Fruit fly (Drosophila melanogaster) whole organism, embryonic: ENCODE data around the gene dmGlut.

ENCODE experiments used
- ATbp ChIP-seq: fragments of 200-800 bp; sonication (Bioruptor generic); optimal IDR thresholded peaks from 2 replicates; lab custom pipeline; 2017; ENCODE audit warnings: missing biosample characterization, mild to moderate bottlenecking, missing genetic modification characterization, missing genetic modification reagents
- Abd-B ChIP-seq: fragments of 200-800 bp; sonication (Bioruptor generic); optimal IDR thresholded peaks from 2 replicates; lab custom pipeline; 2018; ENCODE audit warnings: missing biosample characterization, mild to moderate bottlenecking, missing genetic modification characterization, moderate library complexity
- Asciz ChIP-seq: fragments of 200-800 bp; sonication (Bioruptor generic); optimal IDR thresholded peaks from 2 replicates; lab custom pipeline; 2017; ENCODE audit warnings: missing biosample characterization, mild to moderate bottlenecking, missing genetic modification characterization, missing genetic modification reagents
- Blimp-1 ChIP-seq: fragments of 200-800 bp; sonication (Bioruptor generic); optimal IDR thresholded peaks from 3 replicates; lab custom pipeline; 2018; ENCODE audit warnings: missing biosample characterization, missing genetic modification characterization, mild to moderate bottlenecking, moderate library complexity, missing genetic modification reagents
- BtbVII ChIP-seq: fragments of 200-800 bp; sonication (Bioruptor generic); optimal IDR thresholded peaks from 3 replicates; lab custom pipeline; 2017; ENCODE audit warnings: missing biosample characterization, mild to moderate bottlenecking, missing genetic modification characterization
- CG10209 ChIP-seq: fragments of 200-800 bp; sonication (Bioruptor generic); optimal IDR thresholded peaks from 3 replicates; lab custom pipeline; 2017; ENCODE audit warnings: missing biosample characterization, mild to moderate bottlenecking, missing genetic modification characterization, missing genetic modification reagents
- CG10274 ChIP-seq: fragments of 200-800 bp; sonication (Bioruptor generic); optimal IDR thresholded peaks from 3 replicates; lab custom pipeline; 2017; ENCODE audit warnings: missing biosample characterization, mild to moderate bottlenecking, missing genetic modification characterization
- CG11085 ChIP-seq: fragments of 200-800 bp; sonication (Bioruptor generic); IDR thresholded peaks from 2 replicates; pipeline ENCODE4 v1.3.6; 2022; ENCODE audit warnings: missing biosample characterization, missing genetic modification characterization
- CG11560 ChIP-seq: fragments of 200-800 bp; sonication (Bioruptor generic); IDR thresholded peaks from 3 replicates; pipeline ENCODE4 v1.3.6; 2022; ENCODE audit warnings: missing biosample characterization, missing genetic modification characterization
- CG14014 ChIP-seq: fragments of 200-800 bp; sonication (Bioruptor generic); IDR thresholded peaks from 2 replicates; pipeline ENCODE4 v1.3.6; 2022; ENCODE audit warnings: missing biosample characterization, missing genetic modification characterization
- CG18599 ChIP-seq: fragments of 200-800 bp; sonication (Bioruptor generic); optimal IDR thresholded peaks from 3 replicates; lab custom pipeline; 2017; ENCODE audit warnings: missing biosample characterization, missing genetic modification characterization, mild to moderate bottlenecking, moderate library complexity, missing genetic modification reagents
- CG31365 ChIP-seq: fragments of 200-800 bp; sonication (Bioruptor generic); optimal IDR thresholded peaks from 2 replicates; lab custom pipeline; 2018; ENCODE audit warnings: missing biosample characterization, mild to moderate bottlenecking, missing genetic modification characterization
- CG3847 ChIP-seq: fragments of 200-800 bp; sonication (Bioruptor generic); IDR thresholded peaks from 2 replicates; pipeline ENCODE4 v1.3.6; 2022; ENCODE audit warnings: missing biosample characterization, missing genetic modification characterization
- CG4730 ChIP-seq: fragments of 200-800 bp; sonication (Bioruptor generic); IDR thresholded peaks from 2 replicates; pipeline ENCODE4 v1.3.6; 2022; ENCODE audit warnings: missing biosample characterization, missing genetic modification characterization
- CG6175 ChIP-seq: fragments of 200-800 bp; sonication (Bioruptor generic); IDR thresholded peaks from 3 replicates; pipeline ENCODE4 v1.3.6; 2022; ENCODE audit warnings: missing biosample characterization, missing genetic modification characterization
- CG6683 ChIP-seq: fragments of 200-800 bp; sonication (Bioruptor generic); optimal IDR thresholded peaks from 2 replicates; lab custom pipeline; 2017; ENCODE audit warnings: missing biosample characterization, mild to moderate bottlenecking, missing genetic modification characterization, missing genetic modification reagents
- CG6854 ChIP-seq: fragments of 200-800 bp; sonication (Bioruptor generic); optimal IDR thresholded peaks from 3 replicates; lab custom pipeline; 2017; ENCODE audit warnings: missing biosample characterization, mild to moderate bottlenecking, missing genetic modification characterization
- CG7987 ChIP-seq: fragments of 200-800 bp; sonication (Bioruptor generic); optimal IDR thresholded peaks from 2 replicates; lab custom pipeline; 2018; ENCODE audit warnings: missing biosample characterization, mild to moderate bottlenecking, missing genetic modification characterization, moderate library complexity
- Camta ChIP-seq: fragments of 200-800 bp; sonication (Bioruptor generic); optimal IDR thresholded peaks from 2 replicates; lab custom pipeline; 2016; ENCODE audit warnings: missing biosample characterization, missing genetic modification characterization
- CoRest ChIP-seq: fragments of 200-800 bp; sonication (Bioruptor generic); optimal IDR thresholded peaks from 3 replicates; lab custom pipeline; 2018; ENCODE audit warnings: missing biosample characterization, mild to moderate bottlenecking, missing genetic modification characterization, moderate library complexity
- Doc2 ChIP-seq: fragments of 200-800 bp; sonication (Bioruptor generic); IDR thresholded peaks from 2 replicates; pipeline ENCODE4 v1.3.6; 2022; ENCODE audit warnings: missing biosample characterization, missing genetic modification characterization
- Mad ChIP-seq: fragments of 200-800 bp; sonication (Bioruptor generic); optimal IDR thresholded peaks from 2 replicates; lab custom pipeline; 2016; ENCODE audit warnings: missing biosample characterization, missing genetic modification characterization
- Max ChIP-seq: fragments of 200-800 bp; sonication (Bioruptor generic); optimal IDR thresholded peaks from 2 replicates; lab custom pipeline; 2016; ENCODE audit warnings: missing biosample characterization, mild to moderate bottlenecking, missing genetic modification characterization
- Mes4 ChIP-seq: fragments of 200-800 bp; sonication (Bioruptor generic); optimal IDR thresholded peaks from 2 replicates; lab custom pipeline; 2016; ENCODE audit warnings: missing biosample characterization, missing genetic modification characterization
- Pdp1 ChIP-seq, 2 experiments: fragments of 200-800 bp; sonication (Bioruptor generic); optimal IDR thresholded peaks; 3 replicates each; lab custom pipeline; 2016; ENCODE audit warnings: missing biosample characterization in 2 of 2, missing genetic modification characterization in 2 of 2, mild to moderate bottlenecking in 1 of 2, moderate library complexity in 1 of 2
- Poxn ChIP-seq: fragments of 200-800 bp; sonication (Bioruptor generic); IDR thresholded peaks from 2 replicates; pipeline ENCODE4 v1.3.6; 2022; ENCODE audit warnings: missing biosample characterization, missing genetic modification characterization
- Ravus ChIP-seq: fragments of 200-800 bp; sonication (Bioruptor generic); IDR thresholded peaks from 2 replicates; pipeline ENCODE4 v1.3.6; 2022; ENCODE audit warnings: missing biosample characterization, missing genetic modification characterization
- Stat92E ChIP-seq, 3 experiments: fragments of >200 bp in 2 of 3; fragments of 200-800 bp in 1 of 3; sonication (Bioruptor generic) in 1 of 3; optimal IDR thresholded peaks; 2 replicates each; lab custom pipeline; 2017 to 2019; ENCODE audit warnings: missing biosample characterization in 3 of 3, missing genetic modification characterization in 3 of 3, mild to moderate bottlenecking in 1 of 3, moderate library complexity in 1 of 3
- Trl ChIP-seq, 3 experiments: fragments of >200 bp in 2 of 3; fragments of 200-800 bp in 1 of 3; sonication (Bioruptor generic) in 1 of 3; optimal IDR thresholded peaks; 2 replicates in 1 of 3; 3 replicates in 2 of 3; lab custom pipeline; 2016 to 2017; ENCODE audit warnings: missing biosample characterization in 1 of 3, missing genetic modification characterization in 1 of 3
- Usf ChIP-seq: fragments of 200-800 bp; sonication (Bioruptor generic); optimal IDR thresholded peaks from 2 replicates; lab custom pipeline; 2017; ENCODE audit warnings: missing genotype, missing biosample characterization, missing genetic modification characterization
- Xbp1 ChIP-seq: fragments of 200-800 bp; sonication (Bioruptor generic); optimal IDR thresholded peaks from 3 replicates; lab custom pipeline; 2016; ENCODE audit warnings: missing biosample characterization, mild to moderate bottlenecking, missing genetic modification characterization
- ac ChIP-seq: fragments of 200-800 bp; sonication (Bioruptor generic); optimal IDR thresholded peaks from 3 replicates; lab custom pipeline; 2017; ENCODE audit warnings: missing biosample characterization, mild to moderate bottlenecking, missing genetic modification characterization
- br ChIP-seq: fragments of >200 bp; optimal IDR thresholded peaks from 2 replicates; lab custom pipeline; 2017
- crol ChIP-seq: fragments of 200-800 bp; sonication (Bioruptor generic); IDR thresholded peaks from 2 replicates; pipeline ENCODE4 v1.3.6; 2022; ENCODE audit warnings: missing biosample characterization, missing genetic modification characterization
- ems ChIP-seq: fragments of 200-800 bp; sonication (Bioruptor generic); optimal IDR thresholded peaks from 3 replicates; lab custom pipeline; 2016; ENCODE audit warnings: missing biosample characterization, missing genetic modification characterization
- fd102C ChIP-seq: fragments of 200-800 bp; sonication (Bioruptor generic); optimal IDR thresholded peaks from 2 replicates; lab custom pipeline; 2018; ENCODE audit warnings: missing biosample characterization, mild to moderate bottlenecking, missing genetic modification characterization, moderate library complexity
- fd64A ChIP-seq: fragments of 200-800 bp; sonication (Bioruptor generic); optimal IDR thresholded peaks from 3 replicates; lab custom pipeline; 2018; ENCODE audit warnings: missing biosample characterization, mild to moderate bottlenecking, missing genetic modification characterization
- gfzf ChIP-seq: fragments of 200-800 bp; sonication (Bioruptor generic); optimal IDR thresholded peaks from 2 replicates; lab custom pipeline; 2016; ENCODE audit warnings: missing biosample characterization, mild to moderate bottlenecking, missing genetic modification characterization, moderate library complexity
- kah ChIP-seq: fragments of 200-800 bp; sonication (Bioruptor generic); optimal IDR thresholded peaks from 2 replicates; lab custom pipeline; 2018; ENCODE audit warnings: missing biosample characterization, mild to moderate bottlenecking, missing genetic modification characterization
- kni ChIP-seq: fragments of 200-800 bp; sonication (Bioruptor generic); optimal IDR thresholded peaks from 3 replicates; lab custom pipeline; 2017; ENCODE audit warnings: mild to moderate bottlenecking, missing biosample characterization, missing genetic modification reagents, missing genetic modification characterization
- lilli ChIP-seq: fragments of 200-800 bp; sonication (Bioruptor generic); optimal IDR thresholded peaks from 3 replicates; lab custom pipeline; 2016; ENCODE audit warnings: missing biosample characterization, missing genetic modification characterization
- lmd ChIP-seq: fragments of 200-800 bp; sonication (Bioruptor generic); IDR thresholded peaks from 2 replicates; pipeline ENCODE4 v1.3.6; 2022; ENCODE audit warnings: missing biosample characterization, missing genetic modification characterization
- org-1 ChIP-seq: fragments of 200-800 bp; sonication (Bioruptor generic); optimal IDR thresholded peaks from 2 replicates; lab custom pipeline; 2017; ENCODE audit warnings: missing biosample characterization, missing genetic modification characterization
- ro ChIP-seq: fragments of 200-800 bp; sonication (Bioruptor generic); IDR thresholded peaks from 2 replicates; pipeline ENCODE4 v1.3.6; 2022; ENCODE audit warnings: missing biosample characterization, missing genetic modification characterization
- sd ChIP-seq: fragments of 200-800 bp; sonication (Bioruptor generic); optimal IDR thresholded peaks from 3 replicates; lab custom pipeline; 2018; ENCODE audit warnings: missing biosample characterization, mild to moderate bottlenecking, missing genetic modification characterization, moderate library complexity
- sr ChIP-seq: fragments of 200-800 bp; sonication (Bioruptor generic); IDR thresholded peaks from 3 replicates; pipeline ENCODE4 v1.3.6; 2022; ENCODE audit warnings: missing biosample characterization, missing genetic modification characterization
- tin ChIP-seq: fragments of 200-800 bp; sonication (Bioruptor generic); optimal IDR thresholded peaks from 3 replicates; lab custom pipeline; 2016; ENCODE audit warnings: missing biosample characterization, missing genetic modification characterization
- unpg ChIP-seq: fragments of 200-800 bp; sonication (Bioruptor generic); optimal IDR thresholded peaks from 3 replicates; lab custom pipeline; 2018; ENCODE audit warnings: missing biosample characterization, mild to moderate bottlenecking, missing genetic modification characterization, moderate library complexity
- vvl ChIP-seq: fragments of 200-800 bp; sonication (Bioruptor generic); IDR thresholded peaks from 2 replicates; pipeline ENCODE4 v1.3.6; 2022; ENCODE audit warnings: missing biosample characterization, missing genetic modification characterization
- wek ChIP-seq: fragments of 200-800 bp; sonication (Bioruptor generic); optimal IDR thresholded peaks from 3 replicates; lab custom pipeline; 2018; ENCODE audit warnings: missing biosample characterization, mild to moderate bottlenecking, missing genetic modification characterization, moderate library complexity

Gene dmGlut

DNA sequence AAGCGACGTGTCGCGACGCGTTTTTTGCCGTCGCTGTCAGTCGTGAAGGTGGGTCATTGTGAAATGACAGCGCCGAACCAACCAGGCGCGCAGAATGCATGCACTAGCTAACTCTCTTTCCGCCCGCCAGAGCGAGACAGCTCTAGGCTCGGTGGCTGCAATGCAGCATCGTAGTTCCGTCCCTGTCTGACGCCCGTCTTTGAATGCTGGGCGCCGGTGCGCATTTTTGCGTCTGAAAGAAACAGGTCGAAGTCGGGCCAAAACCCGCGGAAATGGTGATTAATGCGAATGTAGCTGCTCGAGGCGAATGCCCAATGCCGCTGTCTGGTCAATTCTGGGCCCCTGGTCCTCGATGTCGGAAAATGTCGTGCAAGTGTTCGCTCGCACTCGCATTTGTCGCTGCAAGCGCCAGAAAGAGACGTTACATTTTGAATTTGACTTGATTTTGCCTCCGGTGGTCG is 19.9 kb upstream of the dmGlut start (continued):
- TF ChIP-seq sd (peak; percentile 100), ATbp (GFP tag; lab: Kevin White, UChicago) (peak; percentile 0), Asciz (GFP tag; lab: Kevin White, UChicago) (no peak), ems (GFP tag; lab: Kevin White, UChicago) (peak; percentile 12), CG14014 (GFP tag; lab: Robert Waterston, UW) (no peak), CG3847 (GFP tag; lab: Robert Waterston, UW) (no peak), Stat92E (GFP tag; optimal IDR thresholded peaks at IDR 0.05; lab: Kevin White, UChicago) (peak in 1 of 3 experiments; percentile 97), Pdp1 (GFP tag; optimal IDR thresholded peaks at IDR 0.05; lab: Kevin White, UChicago) (peak; percentile 3 to 77), CG11560 (no peak), CG10209 (GFP tag; lab: Kevin White, UChicago) (peak; percentile 47), wek (GFP tag; lab: Kevin White, UChicago) (peak; percentile 58), org-1 (GFP tag; lab: Kevin White, UChicago) (no peak), Poxn (no peak), Ravus (GFP tag; lab: Robert Waterston, UW) (no peak), ro (GFP tag; lab: Robert Waterston, UW) (no peak), Xbp1 (GFP tag; lab: Kevin White, UChicago) (peak; percentile 33), CG7987 (peak; percentile 84), fd102C (GFP tag; lab: Kevin White, UChicago) (peak; percentile 50), kah (GFP tag; lab: Kevin White, UChicago) (peak; percentile 100), lmd (GFP tag; lab: Robert Waterston, UW) (no peak), Blimp-1 (GFP tag; lab: Kevin White, UChicago) (peak; percentile 45), Abd-B (GFP tag; lab: Kevin White, UChicago) (no peak), CG6175 (GFP tag; lab: Robert Waterston, UW) (no peak), CG31365 (peak; percentile 67), fd64A (GFP tag; lab: Kevin White, UChicago) (peak; percentile 62), CG4730 (GFP tag; lab: Robert Waterston, UW) (no peak), Usf (GFP tag; lab: Kevin White, UChicago) (no peak), Doc2 (GFP tag; lab: Robert Waterston, UW) (no peak), CG18599 (peak; percentile 58), kni (GFP tag; lab: Kevin White, UChicago) (peak; percentile 100), CG10274 (GFP tag; lab: Kevin White, UChicago) (peak; percentile 13), CoRest (tag; lab: Kevin White, UChicago) (peak; percentile 21), lilli (no peak), sr (GFP tag; lab: Robert Waterston, UW) (no peak), vvl (GFP tag; lab: Robert Waterston, UW) (no peak), CG6854 (GFP tag; lab: Kevin White, UChicago) (peak; percentile 80), unpg (peak; percentile 24), Camta (GFP tag; lab: Kevin White, UChicago) (peak; percentile 16), Trl (optimal IDR thresholded peaks at IDR 0.05; lab: Kevin White, UChicago) (no peak), Trl (GFP tag; optimal IDR thresholded peaks at IDR 0.05; lab: Kevin White, UChicago) (no peak), br (lab: Kevin White, UChicago) (no peak), CG6683 (GFP tag; lab: Kevin White, UChicago) (no peak), Mad (GFP tag; lab: Kevin White, UChicago) (peak; percentile 65), tin (GFP tag; lab: Kevin White, UChicago) (peak; percentile 2), ac (GFP tag; lab: Kevin White, UChicago) (peak; percentile 81), crol (no peak), BtbVII (peak; percentile 77), CG11085 (no peak), Max (peak; percentile 26), Mes4 (peak; percentile 44), gfzf (GFP tag; lab: Kevin White, UChicago) (no peak)
